Fruit fly (Drosophila melanogaster): ENCODE measurements around the gene Cpsf5.

Gene Cpsf5

dm6 chr3L:9420054-9420818 is 9.4 kb downstream of the Cpsf5 start:
- peak; percentile 84 for TF ChIP-seq CG1620 (GFP tag; optimal IDR thresholded peaks at IDR 0.05)
- TF ChIP-seq CG5204 (GFP tag; optimal IDR thresholded peaks at IDR 0.05), result peak; percentile 89
- peak; percentile 89 for TF ChIP-seq Mnt (GFP tag; optimal IDR thresholded peaks at IDR 0.05)
- peak; percentile 94 for TF ChIP-seq tj (GFP tag; optimal IDR thresholded peaks at IDR 0.05)
- peak; percentile 91 for TF ChIP-seq CG14711 (tag; optimal IDR thresholded peaks at IDR 0.05)
- TF ChIP-seq Crg-1 (GFP tag; optimal IDR thresholded peaks at IDR 0.05), result peak; percentile 87
- TF ChIP-seq kay (GFP tag; ENCODE audit: borderline replicate concordance), result peak; percentile 96
- peak; percentile 61 for TF ChIP-seq Clk (GFP tag; optimal IDR thresholded peaks at IDR 0.05)
- peak; percentile 95 for TF ChIP-seq CG11617 (GFP tag; optimal IDR thresholded peaks at IDR 0.05)
- peak; percentile 96 for TF ChIP-seq CG33017 (tag; optimal IDR thresholded peaks at IDR 0.05)
- peak; percentile 95 for TF ChIP-seq CG7101 (tag; optimal IDR thresholded peaks at IDR 0.05)
- peak; percentile 95 for TF ChIP-seq CG7045 (GFP tag; optimal IDR thresholded peaks at IDR 0.05)
- TF ChIP-seq pad (GFP tag; optimal IDR thresholded peaks at IDR 0.05), result peak; percentile 92
- TF ChIP-seq bab1 (GFP tag; optimal IDR thresholded peaks at IDR 0.05), result peak; percentile 98
- no peak for TF ChIP-seq cnc (optimal IDR thresholded peaks at IDR 0.05)
- TF ChIP-seq toe (GFP tag; optimal IDR thresholded peaks at IDR 0.05), result peak; percentile 58
- peak; percentile 88 for TF ChIP-seq CG12768 (GFP tag; optimal IDR thresholded peaks at IDR 0.05)
- peak; percentile 87 for TF ChIP-seq cic (GFP tag; optimal IDR thresholded peaks at IDR 0.05)
- TF ChIP-seq ovo (GFP tag; optimal IDR thresholded peaks at IDR 0.05), result peak; percentile 84
- TF ChIP-seq Hr96 (GFP tag; optimal IDR thresholded peaks at IDR 0.05), result peak; percentile 80

- TF ChIP-seq pad (GFP tag; optimal IDR thresholded peaks at IDR 0.05), result no peak
- peak; percentile 71 to 73 for TF ChIP-seq cnc (optimal IDR thresholded peaks at IDR 0.05)
Measured at dm6 chr3L:9420819-9421130, 9.9 kb downstream of the Cpsf5 start.

dm6 chr3L:9421621-9422020 is 10.8 kb downstream of the Cpsf5 start:
- TF ChIP-seq cic (GFP tag; optimal IDR thresholded peaks at IDR 0.05), result peak; percentile 32
- TF ChIP-seq ovo (GFP tag; optimal IDR thresholded peaks at IDR 0.05), result peak; percentile 26
- no peak for TF ChIP-seq Mnt (GFP tag; optimal IDR thresholded peaks at IDR 0.05)
- TF ChIP-seq tj (GFP tag; optimal IDR thresholded peaks at IDR 0.05), result peak; percentile 33

- TF ChIP-seq CG33017 (tag; optimal IDR thresholded peaks at IDR 0.05) (no peak), pad (GFP tag; optimal IDR thresholded peaks at IDR 0.05) (no peak), cnc (optimal IDR thresholded peaks at IDR 0.05) (peak in 1 of 2 experiments; percentile 62), CG14711 (tag; optimal IDR thresholded peaks at IDR 0.05) (no peak)
Measured at dm6 chr3L:9422135-9422534, 11.3 kb downstream of the Cpsf5 start.

dm6 chr3L:9422636-9423419 is 12.0 kb downstream of the Cpsf5 start, which contains the start of gene aay:
TSS of gene aay (plus strand) at chr3L:9423253.
- TF ChIP-seq Crg-1 (GFP tag; optimal IDR thresholded peaks at IDR 0.05) (peak; percentile 92), Clk (GFP tag; optimal IDR thresholded peaks at IDR 0.05) (peak; percentile 98), tj (GFP tag; optimal IDR thresholded peaks at IDR 0.05) (peak; percentile 96), CG1620 (GFP tag; optimal IDR thresholded peaks at IDR 0.05) (peak; percentile 97), Mnt (GFP tag; optimal IDR thresholded peaks at IDR 0.05) (peak; percentile 97), CG14711 (tag; optimal IDR thresholded peaks at IDR 0.05) (peak; percentile 98), bab1 (GFP tag; optimal IDR thresholded peaks at IDR 0.05) (peak; percentile 99), cic (GFP tag; optimal IDR thresholded peaks at IDR 0.05) (peak; percentile 97), kay (GFP tag; ENCODE audit: borderline replicate concordance) (peak; percentile 100), CG12768 (GFP tag; optimal IDR thresholded peaks at IDR 0.05) (peak; percentile 99), CG5204 (GFP tag; optimal IDR thresholded peaks at IDR 0.05) (peak; percentile 99), CG11617 (GFP tag; optimal IDR thresholded peaks at IDR 0.05) (peak; percentile 99), ovo (GFP tag; optimal IDR thresholded peaks at IDR 0.05) (peak; percentile 96), Hr96 (GFP tag; optimal IDR thresholded peaks at IDR 0.05) (peak; percentile 98), toe (GFP tag; optimal IDR thresholded peaks at IDR 0.05) (peak; percentile 98), CG7101 (tag; optimal IDR thresholded peaks at IDR 0.05) (peak; percentile 99), CG33017 (tag; optimal IDR thresholded peaks at IDR 0.05) (peak; percentile 100), CG7045 (GFP tag; optimal IDR thresholded peaks at IDR 0.05) (peak; percentile 99), cnc (optimal IDR thresholded peaks at IDR 0.05) (no peak), pad (GFP tag; optimal IDR thresholded peaks at IDR 0.05) (peak; percentile 94)

dm6 chr3L:9423757-9424527 is 13.1 kb downstream of the Cpsf5 start:
- TF ChIP-seq CG12768 (GFP tag; optimal IDR thresholded peaks at IDR 0.05), result peak; percentile 33
- TF ChIP-seq Mnt (GFP tag; optimal IDR thresholded peaks at IDR 0.05), result peak; percentile 50
- TF ChIP-seq CG33017 (tag; optimal IDR thresholded peaks at IDR 0.05), result no peak
- TF ChIP-seq cic (GFP tag; optimal IDR thresholded peaks at IDR 0.05), result peak; percentile 77
- TF ChIP-seq ovo (GFP tag; optimal IDR thresholded peaks at IDR 0.05), result no peak

Measured in whole organism, adult.